Fruit fly (Drosophila melanogaster) whole organism: Measurements from ENCODE around the gene CG14082.

ENCODE experiments used
- CG8478 ChIP-seq: fragments of >200 bp; optimal IDR thresholded peaks from 2 replicates; lab custom pipeline; 2018; ENCODE audit warnings: inconsistent platforms
- Dll ChIP-seq: fragments of >200 bp; optimal IDR thresholded peaks from 2 replicates; lab custom pipeline; 2017
- EcR ChIP-seq, 2 experiments: fragments of >200 bp; optimal IDR thresholded peaks; 2 replicates each; lab custom pipeline; 2017; ENCODE audit warnings: missing biosample characterization in 2 of 2, missing genetic modification characterization in 2 of 2, missing genetic modification reagents in 2 of 2
- pan ChIP-seq: fragments of >200 bp; optimal IDR thresholded peaks from 2 replicates; lab custom pipeline; 2017
- psq ChIP-seq: fragments of >200 bp; optimal IDR thresholded peaks from 2 replicates; lab custom pipeline; 2017
- usp ChIP-seq: fragments of >200 bp; optimal IDR thresholded peaks from 2 replicates; lab custom pipeline; 2017; ENCODE audit warnings: missing biosample characterization, missing genetic modification characterization, mixed read lengths

Gene CG14082

DNA sequence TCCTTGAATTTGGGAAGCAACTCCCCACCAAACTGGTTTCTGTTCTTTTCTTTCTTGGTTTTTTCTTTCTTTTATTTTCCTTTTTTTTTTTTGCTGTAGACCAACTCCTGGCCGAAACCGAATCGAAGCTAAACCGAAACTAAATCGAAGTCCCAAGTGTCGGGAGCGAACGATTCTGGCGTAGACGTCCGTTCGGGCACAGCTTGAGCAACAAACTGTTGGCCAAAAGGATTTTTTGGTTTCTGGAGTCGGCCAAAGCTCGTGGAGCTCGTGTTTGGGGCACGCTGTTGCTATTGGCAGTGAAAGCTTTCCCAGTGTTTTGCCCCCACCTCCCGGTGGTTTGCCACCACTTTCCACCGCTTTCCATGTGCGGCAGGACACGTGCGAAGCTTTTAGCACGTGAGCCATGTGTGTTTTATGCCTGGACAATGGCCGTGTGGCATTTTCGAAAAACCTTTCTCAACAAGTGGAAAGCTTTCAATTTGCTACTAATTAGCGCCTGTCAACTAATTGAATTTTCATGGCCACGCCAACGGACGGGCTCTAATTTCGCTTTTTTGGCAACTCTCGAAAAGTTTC, at the start of gene CG14082:
Gene CG14082, minus strand, starts transcription at position 51 of the 579 bp plus-strand sequence.
- TF ChIP-seq psq (lab: Kevin White, UChicago) (no peak), EcR (GFP tag; optimal IDR thresholded peaks at IDR 0.05; lab: Kevin White, UChicago) (no peak), usp (GFP tag; lab: Kevin White, UChicago) (no peak), CG8478 (lab: Kevin White, UChicago) (no peak), Dll (lab: Kevin White, UChicago) (no peak), pan (lab: Kevin White, UChicago) (no peak)

DNA sequence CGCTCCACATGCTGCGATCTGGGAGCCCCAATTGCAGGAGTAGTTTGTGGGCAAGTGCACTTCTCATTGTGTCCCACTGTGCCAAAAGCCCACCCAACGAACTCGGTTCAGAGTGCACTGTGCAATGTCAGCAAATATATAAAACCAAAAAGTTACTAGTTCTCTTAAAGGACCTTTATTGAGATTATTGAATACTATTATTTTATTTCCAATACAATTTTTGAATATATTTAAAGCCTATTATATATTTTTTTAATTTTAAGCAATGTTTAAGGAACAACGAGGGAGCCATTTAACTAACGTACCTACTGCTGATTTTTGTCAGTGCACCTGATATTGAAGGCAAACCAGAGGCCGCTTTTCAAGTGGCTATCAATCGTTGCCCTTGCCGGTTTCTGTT, 48.7 kb upstream of the CG14082 start:
- TF ChIP-seq psq (lab: Kevin White, UChicago) (no peak), pan (lab: Kevin White, UChicago) (no peak)

DNA sequence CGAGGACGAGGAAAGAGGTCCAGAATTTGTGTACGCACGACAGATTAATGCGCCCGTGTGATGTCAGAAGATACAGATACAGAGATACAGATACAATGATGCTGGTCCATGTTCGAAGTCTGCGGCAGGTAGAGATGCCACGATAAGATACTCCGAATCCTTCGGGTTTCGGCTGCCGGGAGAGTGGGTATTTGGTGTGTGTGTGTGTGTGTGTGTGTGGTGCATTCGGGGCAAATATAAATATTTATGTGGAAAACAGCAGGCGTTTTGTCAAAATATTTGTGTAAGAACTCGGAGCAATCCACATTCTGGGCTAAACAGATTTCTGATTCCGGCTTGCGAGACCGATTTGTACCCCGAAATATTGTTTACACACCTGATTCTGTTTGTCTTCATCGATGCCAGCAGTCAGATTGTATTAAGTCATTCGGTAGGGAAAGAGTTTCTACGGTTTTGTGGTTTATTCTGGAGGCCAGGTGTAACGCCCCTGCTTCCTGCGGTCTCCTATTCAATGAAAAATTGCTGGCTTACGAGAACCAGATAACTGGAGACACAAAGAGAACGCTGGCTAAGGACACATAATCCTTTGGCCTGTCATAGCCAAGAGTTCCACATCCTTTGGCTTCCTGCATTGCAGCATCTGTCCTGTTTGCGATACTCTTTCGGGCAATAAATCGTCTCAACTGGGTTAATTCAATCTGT, 45.4 kb upstream of the CG14082 start:
- TF ChIP-seq CG8478 (lab: Kevin White, UChicago) = no peak
- TF ChIP-seq usp (GFP tag; lab: Kevin White, UChicago) = no peak
- TF ChIP-seq Dll (lab: Kevin White, UChicago) = no peak
- TF ChIP-seq pan (lab: Kevin White, UChicago) = no peak
- TF ChIP-seq psq (lab: Kevin White, UChicago) = no peak
- no peak for TF ChIP-seq EcR (GFP tag; optimal IDR thresholded peaks at IDR 0.05; lab: Kevin White, UChicago)

DNA sequence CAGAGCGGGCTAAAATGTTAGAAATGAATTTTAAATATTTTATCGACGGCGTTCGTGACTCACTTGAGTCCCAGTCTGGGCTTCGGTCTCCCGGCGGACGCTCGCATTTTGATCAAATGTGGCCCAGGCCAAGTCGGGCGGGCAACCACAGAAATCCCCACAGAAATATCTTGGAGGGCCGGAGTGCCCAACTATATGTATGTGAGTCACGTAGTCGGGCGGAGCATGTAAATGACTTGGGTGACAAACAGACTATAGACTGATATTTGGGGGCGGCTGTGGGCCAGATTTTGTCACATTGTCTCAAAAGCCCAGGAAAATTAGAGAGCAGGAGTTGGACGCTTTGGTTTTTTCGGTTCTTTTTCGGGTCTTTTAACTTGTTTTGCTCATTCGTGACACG, 43.7 kb upstream of the CG14082 start:
- TF ChIP-seq EcR (GFP tag; optimal IDR thresholded peaks at IDR 0.05; lab: Kevin White, UChicago) (no peak), Dll (lab: Kevin White, UChicago) (no peak), pan (lab: Kevin White, UChicago) (no peak), CG8478 (lab: Kevin White, UChicago) (no peak)

DNA sequence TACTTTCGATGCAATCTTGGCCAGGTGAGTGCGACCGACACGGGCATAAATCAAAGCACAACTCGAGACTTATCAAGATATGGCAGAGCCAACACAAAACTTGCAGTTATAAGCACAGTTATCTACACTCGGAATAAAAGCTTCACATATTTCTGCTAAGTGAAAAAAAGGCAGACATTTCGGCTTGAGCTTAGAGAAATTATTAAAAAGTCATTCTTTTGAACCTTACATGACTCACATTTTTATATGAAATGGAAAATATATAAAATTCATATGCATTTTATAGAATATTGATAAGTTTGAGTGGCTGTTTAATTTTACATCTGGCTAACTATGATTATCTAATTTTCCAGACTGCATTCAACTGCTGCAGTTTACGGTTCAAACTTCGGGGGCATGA, 43.3 kb upstream of the CG14082 start:
- TF ChIP-seq psq (lab: Kevin White, UChicago) (no peak), EcR (GFP tag; optimal IDR thresholded peaks at IDR 0.05; lab: Kevin White, UChicago) (no peak), Dll (lab: Kevin White, UChicago) (no peak), pan (lab: Kevin White, UChicago) (no peak), usp (GFP tag; lab: Kevin White, UChicago) (no peak), CG8478 (lab: Kevin White, UChicago) (no peak)

DNA sequence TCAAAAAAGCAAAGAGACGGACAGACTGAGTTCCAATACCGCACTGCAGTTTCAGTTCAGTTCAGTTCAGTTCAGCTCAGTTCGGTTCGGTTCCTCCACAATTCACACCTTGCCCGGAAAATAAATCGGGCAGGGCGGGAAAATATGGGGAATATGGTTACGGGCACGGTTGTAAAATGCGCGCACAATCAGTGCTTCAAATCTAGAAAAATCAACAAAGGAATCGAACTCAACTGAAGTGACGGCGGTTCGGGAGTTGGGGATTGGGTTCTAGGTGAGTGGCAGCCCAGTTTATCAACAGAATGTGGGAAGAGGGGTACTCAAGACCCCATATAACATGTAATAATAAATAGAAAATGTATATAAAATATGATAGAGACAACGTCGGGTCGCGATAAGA, 42.3 kb upstream of the CG14082 start:
- TF ChIP-seq pan (lab: Kevin White, UChicago) (no peak), Dll (lab: Kevin White, UChicago) (no peak), CG8478 (lab: Kevin White, UChicago) (no peak), EcR (GFP tag; optimal IDR thresholded peaks at IDR 0.05; lab: Kevin White, UChicago) (no peak), usp (GFP tag; lab: Kevin White, UChicago) (no peak), psq (lab: Kevin White, UChicago) (no peak)

DNA sequence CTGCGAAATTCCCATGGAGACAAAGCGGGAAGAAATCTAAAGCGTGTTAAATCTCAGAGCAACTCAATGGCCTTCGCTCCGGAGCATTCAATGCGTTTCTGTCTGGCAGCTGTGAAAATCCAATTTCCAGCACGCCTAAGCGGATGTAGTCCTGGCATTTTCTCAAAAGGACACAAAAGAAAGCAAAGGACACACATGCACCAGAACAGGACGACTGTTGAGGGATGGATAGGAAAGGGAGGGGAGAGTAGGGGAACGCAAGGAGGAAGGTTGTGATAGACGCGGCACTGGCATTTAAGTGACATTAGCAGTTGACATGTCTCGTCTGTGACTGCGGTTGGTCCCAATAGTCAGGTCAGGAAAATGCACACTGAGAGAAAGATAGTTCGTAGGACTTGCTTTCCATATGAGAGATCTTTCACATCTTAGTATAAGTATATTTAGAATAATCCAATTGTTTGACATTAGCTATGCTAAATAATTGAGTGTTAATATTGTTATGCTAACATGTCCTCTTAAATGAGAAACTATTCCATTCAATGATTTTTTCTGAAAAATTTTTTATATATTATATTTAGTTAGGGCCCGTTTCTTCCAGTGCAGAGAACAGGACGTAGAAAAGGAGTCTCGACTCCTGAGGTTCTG, 40.5 kb upstream of the CG14082 start:
- TF ChIP-seq CG8478 (lab: Kevin White, UChicago) (no peak), pan (lab: Kevin White, UChicago) (no peak), Dll (lab: Kevin White, UChicago) (no peak), usp (GFP tag; lab: Kevin White, UChicago) (no peak), EcR (GFP tag; optimal IDR thresholded peaks at IDR 0.05; lab: Kevin White, UChicago) (no peak), psq (lab: Kevin White, UChicago) (no peak)

DNA sequence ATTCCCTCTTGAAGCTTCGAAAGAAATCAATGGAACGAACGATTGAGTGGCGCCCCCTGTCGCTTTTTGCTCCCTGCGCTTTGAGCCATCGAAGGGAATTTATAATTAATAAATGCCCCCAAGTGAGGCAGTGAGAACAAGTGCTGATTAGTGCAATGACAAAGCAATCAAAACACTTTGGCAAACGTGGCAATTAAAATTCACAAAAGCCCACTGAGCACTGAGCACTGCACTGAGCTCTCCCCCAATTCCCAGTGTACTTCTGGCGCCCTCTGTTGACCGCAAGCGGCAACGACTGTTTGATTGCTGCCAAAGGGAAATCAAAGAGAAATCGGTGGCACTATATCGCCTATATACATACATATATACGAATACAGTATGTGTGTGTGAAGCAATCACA, 39.2 kb upstream of the CG14082 start:
- TF ChIP-seq psq (lab: Kevin White, UChicago) = no peak
- no peak for TF ChIP-seq CG8478 (lab: Kevin White, UChicago)
- TF ChIP-seq usp (GFP tag; lab: Kevin White, UChicago) = no peak
- no peak for TF ChIP-seq EcR (GFP tag; optimal IDR thresholded peaks at IDR 0.05; lab: Kevin White, UChicago)
- TF ChIP-seq Dll (lab: Kevin White, UChicago) = no peak
- TF ChIP-seq pan (lab: Kevin White, UChicago) = no peak

DNA sequence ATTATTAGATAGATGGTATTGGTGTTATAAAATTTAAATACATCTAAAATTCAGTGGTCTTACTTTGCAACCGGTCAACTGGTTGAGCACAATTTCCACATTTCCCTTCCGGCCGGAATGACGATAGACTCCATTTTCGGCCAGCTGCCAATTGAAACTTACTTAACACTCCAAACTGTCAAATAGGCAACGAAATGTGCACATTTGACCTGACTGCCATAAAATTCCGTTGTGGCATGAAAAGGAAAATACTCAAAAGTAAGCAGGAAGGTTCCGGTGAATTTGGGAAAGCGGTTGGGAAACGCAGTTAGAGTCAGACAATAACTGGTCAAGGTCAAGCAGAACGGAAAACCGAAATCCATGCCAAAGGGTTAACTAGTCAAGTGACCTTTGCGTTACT, 37.9 kb upstream of the CG14082 start:
- TF ChIP-seq psq (lab: Kevin White, UChicago) = no peak
- TF ChIP-seq CG8478 (lab: Kevin White, UChicago) = no peak
- no peak for TF ChIP-seq Dll (lab: Kevin White, UChicago)
- TF ChIP-seq usp (GFP tag; lab: Kevin White, UChicago) = no peak
- no peak for TF ChIP-seq pan (lab: Kevin White, UChicago)
- TF ChIP-seq EcR (GFP tag; optimal IDR thresholded peaks at IDR 0.05; lab: Kevin White, UChicago) = no peak

DNA sequence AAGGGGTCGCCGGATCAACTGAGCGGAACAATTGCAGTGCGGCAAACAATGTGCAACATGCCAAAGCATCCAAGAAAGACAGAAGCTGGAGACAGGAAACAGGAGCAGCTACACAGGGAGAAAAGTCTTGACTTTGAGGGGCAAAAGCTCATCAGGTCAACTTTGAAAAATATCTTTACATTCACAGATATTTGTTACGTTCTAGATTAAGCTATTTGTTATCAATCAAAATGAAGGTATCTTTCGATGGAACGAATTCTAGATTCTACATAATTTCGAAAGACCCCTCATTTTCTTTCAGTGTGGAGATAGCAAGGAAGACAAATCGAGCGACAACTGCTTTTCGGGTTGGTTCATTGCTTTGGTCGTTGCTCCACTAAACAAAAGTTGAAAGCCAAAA, 36.6 kb upstream of the CG14082 start:
- TF ChIP-seq psq (lab: Kevin White, UChicago) (no peak), CG8478 (lab: Kevin White, UChicago) (no peak), usp (GFP tag; lab: Kevin White, UChicago) (no peak), EcR (GFP tag; optimal IDR thresholded peaks at IDR 0.05; lab: Kevin White, UChicago) (no peak), pan (lab: Kevin White, UChicago) (no peak), Dll (lab: Kevin White, UChicago) (no peak)

DNA sequence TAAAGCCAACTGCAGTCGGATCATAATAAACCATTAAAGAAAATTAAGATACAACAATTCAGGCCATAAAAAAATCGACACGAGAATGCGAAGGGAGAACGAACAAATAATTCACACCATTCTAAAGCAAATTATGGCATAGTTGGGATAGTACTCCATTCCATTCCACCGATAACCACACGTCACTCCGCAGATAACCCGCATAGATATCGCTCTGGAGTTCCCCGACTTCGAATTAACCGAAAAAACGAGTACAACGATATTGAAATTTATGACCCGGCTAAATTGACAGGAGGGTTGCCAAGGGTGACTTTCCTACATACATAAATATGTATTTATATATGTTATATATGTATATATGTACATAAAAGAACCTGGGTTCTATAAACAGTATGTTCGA, 35.9 kb upstream of the CG14082 start:
- TF ChIP-seq CG8478 (lab: Kevin White, UChicago) (no peak), psq (lab: Kevin White, UChicago) (no peak), pan (lab: Kevin White, UChicago) (no peak), EcR (GFP tag; optimal IDR thresholded peaks at IDR 0.05; lab: Kevin White, UChicago) (no peak), Dll (lab: Kevin White, UChicago) (no peak), usp (GFP tag; lab: Kevin White, UChicago) (no peak)
